Fruit fly (Drosophila melanogaster) whole organism, embryonic: Measurements from ENCODE around the gene CG9855.

ENCODE experiments used
- Awh ChIP-seq: fragments of 200-800 bp; sonication (Bioruptor generic); IDR thresholded peaks from 2 replicates; pipeline ENCODE4, ENCODE4 v1.3.6; 2022; ENCODE audit warnings: missing biosample characterization, missing genetic modification characterization
- CG10274 ChIP-seq: fragments of 200-800 bp; sonication (Bioruptor generic); optimal IDR thresholded peaks from 3 replicates; lab custom pipeline; 2017; ENCODE audit warnings: missing biosample characterization, mild to moderate bottlenecking, missing genetic modification characterization
- CG11696 ChIP-seq: fragments of 200-800 bp; sonication (Bioruptor generic); IDR thresholded peaks from 2 replicates; pipeline ENCODE4 v1.3.6; 2022; ENCODE audit warnings: missing biosample characterization, missing genetic modification characterization
- CG13894 ChIP-seq: fragments of 200-800 bp; sonication (Bioruptor generic); optimal IDR thresholded peaks from 3 replicates; lab custom pipeline; 2018; ENCODE audit warnings: missing biosample characterization, mild to moderate bottlenecking, missing genetic modification characterization, moderate library complexity
- CG14014 ChIP-seq: fragments of 200-800 bp; sonication (Bioruptor generic); IDR thresholded peaks from 2 replicates; pipeline ENCODE4 v1.3.6; 2022; ENCODE audit warnings: missing biosample characterization, missing genetic modification characterization
- CG15011 ChIP-seq: fragments of 200-800 bp; sonication (Bioruptor generic); optimal IDR thresholded peaks from 3 replicates; lab custom pipeline; 2018; ENCODE audit warnings: missing biosample characterization, mild to moderate bottlenecking, missing genetic modification characterization
- CG18011 ChIP-seq: fragments of 200-800 bp; sonication (Bioruptor generic); optimal IDR thresholded peaks from 2 replicates; lab custom pipeline; 2017; ENCODE audit warnings: missing biosample characterization, missing genetic modification characterization, mild to moderate bottlenecking, moderate library complexity, missing genotype
- CG1832 ChIP-seq: fragments of 200-800 bp; sonication (Bioruptor generic); optimal IDR thresholded peaks from 2 replicates; lab custom pipeline; 2017; ENCODE audit warnings: missing biosample characterization, mild to moderate bottlenecking, missing genetic modification characterization, inconsistent platforms
- CG30403 ChIP-seq: fragments of 200-800 bp; sonication (Bioruptor generic); optimal IDR thresholded peaks from 3 replicates; lab custom pipeline; 2016; ENCODE audit warnings: missing biosample characterization, missing genetic modification characterization
- CG3163 ChIP-seq: fragments of 200-800 bp; sonication (Bioruptor generic); optimal IDR thresholded peaks from 3 replicates; lab custom pipeline; 2016; ENCODE audit warnings: missing biosample characterization, missing genetic modification characterization
- CG32532 ChIP-seq: fragments of 200-800 bp; sonication (Bioruptor generic); IDR thresholded peaks from 2 replicates; pipeline ENCODE4 v1.3.6; 2022; ENCODE audit warnings: missing biosample characterization, missing genetic modification characterization
- CG3407 ChIP-seq: fragments of 200-800 bp; sonication (Bioruptor generic); optimal IDR thresholded peaks from 2 replicates; lab custom pipeline; 2018; ENCODE audit warnings: missing biosample characterization, mild to moderate bottlenecking, missing genetic modification characterization
- CG4424 ChIP-seq: fragments of 200-800 bp; sonication (Bioruptor generic); optimal IDR thresholded peaks from 3 replicates; lab custom pipeline; 2016; ENCODE audit warnings: missing biosample characterization, missing genetic modification characterization
- CG6175 ChIP-seq: fragments of 200-800 bp; sonication (Bioruptor generic); IDR thresholded peaks from 3 replicates; pipeline ENCODE4 v1.3.6; 2022; ENCODE audit warnings: missing biosample characterization, missing genetic modification characterization
- CG6272 ChIP-seq: fragments of 200-800 bp; sonication (Bioruptor generic); IDR thresholded peaks from 2 replicates; pipeline ENCODE4 v1.3.6; 2022; ENCODE audit warnings: missing biosample characterization, missing genetic modification characterization
- CG6683 ChIP-seq: fragments of 200-800 bp; sonication (Bioruptor generic); optimal IDR thresholded peaks from 2 replicates; lab custom pipeline; 2017; ENCODE audit warnings: missing biosample characterization, mild to moderate bottlenecking, missing genetic modification characterization, missing genetic modification reagents
- D ChIP-seq, 2 experiments: fragments of 200-800 bp in 1 of 2; fragments of >200 bp in 1 of 2; sonication (Bioruptor generic) in 1 of 2; optimal IDR thresholded peaks; 2 replicates in 1 of 2; 3 replicates in 1 of 2; lab custom pipeline; 2017; ENCODE audit warnings: mild to moderate bottlenecking in 1 of 2, missing biosample characterization in 1 of 2, missing genetic modification characterization in 1 of 2, missing genetic modification reagents in 1 of 2
- Doc3 ChIP-seq: fragments of 200-800 bp; sonication (Bioruptor generic); IDR thresholded peaks from 3 replicates; pipeline ENCODE4 v1.3.6; 2022; ENCODE audit warnings: missing biosample characterization, missing genetic modification characterization; ENCODE audit not compliant: partially characterized antibody
- H15 ChIP-seq: fragments of 200-800 bp; sonication (Bioruptor generic); IDR thresholded peaks from 3 replicates; pipeline ENCODE4 v1.3.6; 2022; ENCODE audit warnings: missing biosample characterization, missing genetic modification characterization
- Hey ChIP-seq: fragments of 200-800 bp; sonication (Bioruptor generic); optimal IDR thresholded peaks from 3 replicates; lab custom pipeline; 2018; ENCODE audit warnings: missing biosample characterization, mild to moderate bottlenecking, missing genetic modification characterization
- Hr39 ChIP-seq: fragments of >200 bp; optimal IDR thresholded peaks from 2 replicates; lab custom pipeline; 2017
- Nf-YC ChIP-seq: fragments of 200-800 bp; optimal IDR thresholded peaks from 3 replicates; lab custom pipeline; 2019; ENCODE audit warnings: missing biosample characterization, mild to moderate bottlenecking, missing genetic modification characterization, moderate library complexity
- Opbp ChIP-seq: fragments of 200-800 bp; sonication (Bioruptor generic); IDR thresholded peaks from 3 replicates; pipeline ENCODE4 v1.3.6; 2022; ENCODE audit warnings: missing biosample characterization, missing genetic modification characterization; ENCODE audit not compliant: partially characterized antibody
- Ptx1 ChIP-seq: fragments of 200-800 bp; sonication (Bioruptor generic); IDR thresholded peaks from 2 replicates; pipeline ENCODE4 v1.3.6; 2022; ENCODE audit warnings: missing biosample characterization, missing genetic modification characterization
- al ChIP-seq: fragments of 200-800 bp; sonication (Bioruptor generic); IDR thresholded peaks from 2 replicates; pipeline ENCODE4 v1.3.6; 2022; ENCODE audit warnings: missing biosample characterization, missing genetic modification characterization
- amos ChIP-seq: fragments of 200-800 bp; sonication (Bioruptor generic); IDR thresholded peaks from 2 replicates; pipeline ENCODE4 v1.3.6; 2022; ENCODE audit warnings: missing biosample characterization, missing genetic modification characterization; ENCODE audit not compliant: partially characterized antibody
- bcd ChIP-seq: fragments of 200-800 bp; sonication (Bioruptor generic); optimal IDR thresholded peaks from 2 replicates; lab custom pipeline; 2017; ENCODE audit warnings: missing biosample characterization, mild to moderate bottlenecking, missing genetic modification characterization
- bowl ChIP-seq: fragments of 200-800 bp; sonication (Bioruptor generic); IDR thresholded peaks from 2 replicates; pipeline ENCODE4 v1.3.6; 2022; ENCODE audit warnings: missing biosample characterization, missing genetic modification characterization
- cato ChIP-seq: fragments of 200-800 bp; sonication (Bioruptor generic); optimal IDR thresholded peaks from 2 replicates; lab custom pipeline; 2016; ENCODE audit warnings: missing biosample characterization, missing genetic modification characterization, borderline replicate concordance
- emc ChIP-seq: fragments of 200-800 bp; sonication (Bioruptor generic); optimal IDR thresholded peaks from 2 replicates; lab custom pipeline; 2016; ENCODE audit warnings: missing biosample characterization, missing genetic modification characterization
- en ChIP-seq: fragments of 200-800 bp; sonication (Bioruptor generic); optimal IDR thresholded peaks from 2 replicates; lab custom pipeline; 2016; ENCODE audit warnings: missing biosample characterization, missing genetic modification characterization
- gce ChIP-seq: fragments of 200-800 bp; sonication (Bioruptor generic); IDR thresholded peaks from 3 replicates; pipeline ENCODE4 v1.3.6; 2022; ENCODE audit warnings: missing biosample characterization, missing genetic modification characterization
- insv ChIP-seq, 2 experiments: fragments of 200-800 bp; sonication (Bioruptor generic); optimal IDR thresholded peaks; 3 replicates each; lab custom pipeline; 2016 to 2018; ENCODE audit warnings: missing biosample characterization in 2 of 2, missing genetic modification characterization in 2 of 2
- inv ChIP-seq: fragments of 200-800 bp; sonication (Bioruptor generic); IDR thresholded peaks from 2 replicates; pipeline ENCODE4 v1.3.6; 2022; ENCODE audit warnings: missing biosample characterization, missing genetic modification characterization; ENCODE audit not compliant: partially characterized antibody
- jing ChIP-seq: fragments of 200-800 bp; sonication (Bioruptor generic); optimal IDR thresholded peaks from 2 replicates; lab custom pipeline; 2018; ENCODE audit warnings: missing biosample characterization, mild to moderate bottlenecking, missing genetic modification characterization
- kay ChIP-seq: fragments of 200-800 bp; sonication (Bioruptor generic); optimal IDR thresholded peaks from 2 replicates; lab custom pipeline; 2016; ENCODE audit warnings: missing biosample characterization, missing genetic modification characterization
- kni ChIP-seq: fragments of 200-800 bp; sonication (Bioruptor generic); optimal IDR thresholded peaks from 3 replicates; lab custom pipeline; 2017; ENCODE audit warnings: mild to moderate bottlenecking, missing biosample characterization, missing genetic modification reagents, missing genetic modification characterization
- schlank ChIP-seq: fragments of 200-800 bp; sonication (Bioruptor generic); optimal IDR thresholded peaks from 2 replicates; lab custom pipeline; 2018; ENCODE audit warnings: missing biosample characterization, mild to moderate bottlenecking, missing genetic modification characterization
- tna ChIP-seq: fragments of 200-800 bp; sonication (Bioruptor generic); IDR thresholded peaks from 2 replicates; pipeline ENCODE4 v1.3.6; 2022; ENCODE audit warnings: missing biosample characterization, missing genetic modification characterization; ENCODE audit not compliant: partially characterized antibody
- toy ChIP-seq: fragments of 200-800 bp; sonication (Bioruptor generic); IDR thresholded peaks from 2 replicates; pipeline ENCODE4 v1.3.6; 2022; ENCODE audit warnings: missing biosample characterization, missing genetic modification characterization
- unc-4 ChIP-seq: fragments of 200-800 bp; sonication (Bioruptor generic); IDR thresholded peaks from 2 replicates; pipeline ENCODE4 v1.3.6; 2022; ENCODE audit warnings: missing biosample characterization, missing genetic modification characterization; ENCODE audit not compliant: partially characterized antibody
- yki ChIP-seq: fragments of >200 bp; optimal IDR thresholded peaks from 3 replicates; lab custom pipeline; 2018

The CG9855 gene

DNA sequence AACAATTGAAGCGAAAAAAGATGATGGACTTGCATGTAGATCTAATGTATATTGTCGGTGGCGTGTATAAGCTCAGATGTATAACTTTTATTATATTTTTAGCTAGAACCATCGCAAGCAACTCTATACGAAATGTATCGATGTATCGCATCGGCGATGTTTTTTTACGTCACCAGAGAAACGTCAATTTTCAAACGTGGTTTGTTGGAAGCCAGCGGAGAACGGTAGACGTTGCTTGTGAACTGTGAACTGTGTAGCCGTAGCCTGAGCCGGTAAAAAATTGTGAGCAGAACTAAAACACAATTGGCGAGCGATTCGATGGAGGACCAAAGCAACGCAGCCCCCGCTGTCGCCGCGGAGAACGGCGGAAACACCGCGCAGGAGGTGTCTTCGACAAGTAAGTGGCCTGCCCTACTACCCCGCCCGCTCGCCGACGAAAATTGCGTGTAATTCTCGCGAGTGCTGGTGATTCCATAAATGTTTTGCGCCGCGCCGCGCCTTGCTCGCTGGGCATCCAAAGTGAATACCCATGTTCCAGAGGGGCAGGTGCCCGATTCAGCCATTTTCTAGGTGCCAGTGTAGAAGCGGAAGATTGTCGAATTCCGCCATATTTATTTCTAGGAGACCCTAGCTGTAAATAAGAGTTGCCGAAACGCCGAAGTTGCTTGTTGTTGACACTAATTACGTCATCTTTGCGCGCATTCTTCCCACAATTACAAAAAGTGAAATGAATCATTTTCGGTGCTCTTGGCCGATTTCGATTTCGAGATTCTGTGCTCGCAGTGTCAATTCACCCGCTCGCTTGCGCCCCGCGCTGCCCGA, 5.4 kb upstream of the CG9855 start, which contains the start of gene lost (continued):
- TF ChIP-seq Opbp, result peak; percentile 99
- peak; percentile 94 for TF ChIP-seq CG18011 (GFP tag; lab: Kevin White, UChicago)
- TF ChIP-seq CG10274 (GFP tag; lab: Kevin White, UChicago), result no peak
- TF ChIP-seq toy (GFP tag; lab: Robert Waterston, UW), result no peak
- TF ChIP-seq yki (lab: Kevin White, UChicago), result no peak
- TF ChIP-seq kni, result no peak
- no peak for TF ChIP-seq D (optimal IDR thresholded peaks at IDR 0.05; lab: Kevin White, UChicago)
- no peak for TF ChIP-seq D (GFP tag; optimal IDR thresholded peaks at IDR 0.05; lab: Kevin White, UChicago)
- TF ChIP-seq gce (GFP tag; lab: Robert Waterston, UW), result no peak
- no peak for TF ChIP-seq Awh (GFP tag; lab: Robert Waterston, UW)
- no peak for TF ChIP-seq CG3163
- TF ChIP-seq Ptx1 (GFP tag; lab: Robert Waterston, UW), result peak; percentile 25; the same call in 1 of the 2 replicates
- no peak for TF ChIP-seq CG11696 (GFP tag; lab: Robert Waterston, UW)
- TF ChIP-seq CG1832 (GFP tag; lab: Kevin White, UChicago), result no peak
- TF ChIP-seq schlank (tag; lab: Kevin White, UChicago), result no peak
- no peak for TF ChIP-seq al (GFP tag; lab: Robert Waterston, UW)
- TF ChIP-seq CG30403 (GFP tag; lab: Kevin White, UChicago), result no peak
- no peak for TF ChIP-seq CG6175
- TF ChIP-seq jing (GFP tag; lab: Kevin White, UChicago), result no peak
- TF ChIP-seq cato (GFP tag; lab: Kevin White, UChicago), result no peak
- TF ChIP-seq CG6272 (GFP tag; lab: Robert Waterston, UW), result peak; percentile 41; the same call in 1 of the 2 replicates
- TF ChIP-seq CG3407 (GFP tag; lab: Kevin White, UChicago), result no peak
- peak; percentile 41 for TF ChIP-seq bcd
- TF ChIP-seq bowl (GFP tag; lab: Robert Waterston, UW), result no peak
- no peak for TF ChIP-seq Hey (tag; lab: Kevin White, UChicago)
- TF ChIP-seq CG13894 (tag; lab: Kevin White, UChicago), result peak; percentile 61
- TF ChIP-seq kay (GFP tag; lab: Kevin White, UChicago), result no peak
- no peak for TF ChIP-seq en (GFP tag; lab: Kevin White, UChicago)
- no peak for TF ChIP-seq CG15011 (GFP tag; lab: Kevin White, UChicago)
- peak; percentile 96 for TF ChIP-seq tna (GFP tag; lab: Robert Waterston, UW)
- no peak for TF ChIP-seq CG6683 (GFP tag; lab: Kevin White, UChicago)
- TF ChIP-seq CG4424 (GFP tag; lab: Kevin White, UChicago), result no peak
- peak; percentile 99 for TF ChIP-seq amos (GFP tag; lab: Robert Waterston, UW)
- TF ChIP-seq Nf-YC (tag; lab: Kevin White, UChicago), result peak; percentile 34
- TF ChIP-seq insv (GFP tag; optimal IDR thresholded peaks at IDR 0.05; lab: Kevin White, UChicago), result no peak
- peak; percentile 99 for TF ChIP-seq inv (GFP tag; lab: Robert Waterston, UW)
- TF ChIP-seq Doc3 (GFP tag; lab: Robert Waterston, UW), result peak; percentile 95
- peak; percentile 69 for TF ChIP-seq CG32532 (GFP tag; lab: Robert Waterston, UW)
- TF ChIP-seq emc (GFP tag; lab: Kevin White, UChicago), result no peak
- no peak for TF ChIP-seq H15 (GFP tag; lab: Robert Waterston, UW)
- TF ChIP-seq Hr39, result no peak
- no peak for TF ChIP-seq CG14014 (GFP tag; lab: Robert Waterston, UW)
- peak; percentile 97 for TF ChIP-seq unc-4 (GFP tag; lab: Robert Waterston, UW)
